Worm (Caenorhabditis elegans) whole organism, L4 larva: Measurements from ENCODE around the gene C16D9.5.
A peak's percentile ranks its signal among the peaks of the same experiment; 100 is the strongest.

ENCODE experiments used
- Y48G9A.11 ChIP-seq: fragments of 200-800 bp; sonication (Bioruptor generic); IDR thresholded peaks from 2 replicates; pipeline ENCODE4 v1.3.6; 2022; ENCODE audit warnings: missing genetic modification reagents, missing genetic modification characterization, missing compliant biosample characterization
- Y75B8A.6 ChIP-seq: fragments of 200-800 bp; sonication (Bioruptor generic); IDR thresholded peaks from 2 replicates; pipeline ENCODE4 v1.3.6; 2022; ENCODE audit warnings: missing genetic modification reagents, missing genetic modification characterization, missing compliant biosample characterization
- ZK337.2 ChIP-seq: fragments of 200-800 bp; sonication (Bioruptor generic); IDR thresholded peaks from 2 replicates; pipeline ENCODE4 v1.3.6; 2022; ENCODE audit warnings: missing genetic modification reagents, missing genetic modification characterization, missing compliant biosample characterization
- aha-1 ChIP-seq: fragments of 150-350 bp; peaks from one replicate; lab custom pipeline; 2014; ENCODE audit warnings: missing biosample characterization, missing genetic modification characterization
- aly-2 ChIP-seq: sonication (generic microtip); optimal IDR thresholded peaks from 2 replicates; lab custom pipeline; 2018; ENCODE audit warnings: missing biosample characterization, missing genetic modification characterization
- ama-1 ChIP-seq: fragments of 150-350 bp; optimal IDR thresholded peaks from 2 replicates; lab custom pipeline; 2014; ENCODE audit warnings: inconsistent platforms, mixed read lengths
- attf-4 ChIP-seq: sonication (generic microtip); optimal IDR thresholded peaks from 3 replicates; lab custom pipeline; 2017; ENCODE audit warnings: missing biosample characterization, missing genetic modification characterization
- ceh-20 ChIP-seq: fragments of 200-800 bp; sonication (Bioruptor generic); IDR thresholded peaks from 2 replicates; pipeline ENCODE4 v1.3.6; 2022; ENCODE audit warnings: missing genetic modification reagents, missing genetic modification characterization, missing compliant biosample characterization
- ceh-28 ChIP-seq: fragments of 150-350 bp; optimal IDR thresholded peaks from 2 replicates; lab custom pipeline; 2014; ENCODE audit warnings: missing biosample characterization, missing genetic modification reagents, missing genetic modification characterization
- ceh-82 ChIP-seq: sonication (generic microtip); optimal IDR thresholded peaks from 2 replicates; lab custom pipeline; 2017; ENCODE audit warnings: missing biosample characterization, missing genetic modification characterization
- ces-1 ChIP-seq: fragments of 150-350 bp; sonication (generic microtip); optimal IDR thresholded peaks from 4 replicates; lab custom pipeline; 2014; ENCODE audit warnings: missing biosample characterization, missing genetic modification reagents, missing genetic modification characterization
- cey-2 ChIP-seq: sonication (generic microtip); optimal IDR thresholded peaks from 3 replicates; lab custom pipeline; 2017; ENCODE audit warnings: missing genetic modification characterization, mild to moderate bottlenecking, missing compliant biosample characterization, antibody characterized with exemption, borderline replicate concordance; ENCODE audit not compliant: insufficient read depth
- daf-12 ChIP-seq: fragments of 150-350 bp; optimal IDR thresholded peaks from 2 replicates; lab custom pipeline; 2014; ENCODE audit warnings: missing biosample characterization, missing genetic modification reagents, missing genetic modification characterization
- daf-19 ChIP-seq: fragments of 200-800 bp; sonication (Bioruptor generic); conservative IDR thresholded peaks from 2 replicates; pipeline ENCODE4 v1.3.6; 2022; ENCODE audit warnings: missing genetic modification characterization, missing compliant biosample characterization
- dmd-8 ChIP-seq: fragments of 200-800 bp; sonication (Bioruptor generic); IDR thresholded peaks from 2 replicates; pipeline ENCODE4 v1.3.6; 2022; ENCODE audit warnings: missing genetic modification characterization, missing compliant biosample characterization
- dmd-9 ChIP-seq: fragments of 200-800 bp; sonication (Bioruptor generic); IDR thresholded peaks from 2 replicates; pipeline ENCODE4 v1.3.6; 2022; ENCODE audit warnings: missing genetic modification reagents, missing genetic modification characterization, missing compliant biosample characterization
- dve-1 ChIP-seq: sonication (generic microtip); optimal IDR thresholded peaks from 2 replicates; lab custom pipeline; 2017; ENCODE audit warnings: antibody characterized with exemption, mild to moderate bottlenecking, missing genetic modification characterization, missing compliant biosample characterization; ENCODE audit not compliant: insufficient read depth
- fkh-10 ChIP-seq: fragments of 150-350 bp; optimal IDR thresholded peaks from 2 replicates; lab custom pipeline; 2014; ENCODE audit warnings: missing biosample characterization, missing genetic modification reagents, missing genetic modification characterization
- gei-8 ChIP-seq: fragments of 200-800 bp; sonication (Bioruptor generic); optimal IDR thresholded peaks from 2 replicates; lab custom pipeline; 2018; ENCODE audit warnings: mild to moderate bottlenecking, missing genetic modification characterization, missing compliant biosample characterization
- hif-1 ChIP-seq, 2 experiments: sonication (generic microtip); optimal IDR thresholded peaks; 2 replicates each; lab custom pipeline; 2016 to 2017; ENCODE audit warnings: missing compliant biosample characterization in 2 of 2, missing genetic modification characterization in 2 of 2, missing genetic modification reagents in 2 of 2, missing genotype in 2 of 2, mild to moderate bottlenecking in 1 of 2
- hlh-30 ChIP-seq: sonication (generic microtip); optimal IDR thresholded peaks from 2 replicates; lab custom pipeline; 2017; ENCODE audit warnings: antibody characterized with exemption, mild to moderate bottlenecking, missing genetic modification characterization, missing compliant biosample characterization; ENCODE audit not compliant: insufficient read depth
- jun-1 ChIP-seq: fragments of 150-350 bp; optimal IDR thresholded peaks from 2 replicates; lab custom pipeline; 2014; ENCODE audit warnings: missing biosample characterization, missing genetic modification reagents, missing genetic modification characterization
- madf-5 ChIP-seq, 2 experiments: fragments of 200-800 bp; sonication (Bioruptor generic); IDR thresholded peaks; 2 replicates each; pipeline ENCODE4 v1.3.6; 2022; ENCODE audit warnings: missing compliant biosample characterization in 2 of 2, missing genetic modification characterization in 2 of 2
- mdl-1 ChIP-seq, 2 experiments: fragments of 150-350 bp in 1 of 2; sonication (generic microtip) in 1 of 2; optimal IDR thresholded peaks; 2 replicates each; lab custom pipeline; 2014 to 2017; ENCODE audit warnings: missing biosample characterization in 2 of 2, missing genetic modification characterization in 2 of 2
- mes-2 ChIP-seq: sonication (generic microtip); optimal IDR thresholded peaks from 2 replicates; lab custom pipeline; 2016; ENCODE audit warnings: missing genotype, mild to moderate bottlenecking, missing genetic modification characterization, missing compliant biosample characterization; ENCODE audit not compliant: poor library complexity, severe bottlenecking
- nhr-10 ChIP-seq: fragments of 150-350 bp; optimal IDR thresholded peaks from 2 replicates; lab custom pipeline; 2014; ENCODE audit warnings: missing biosample characterization, missing genetic modification characterization
- nhr-11 ChIP-seq: fragments of 150-350 bp; optimal IDR thresholded peaks from 2 replicates; lab custom pipeline; 2014; ENCODE audit warnings: missing biosample characterization, missing genetic modification characterization
- nhr-237 ChIP-seq: sonication (generic microtip); optimal IDR thresholded peaks from 2 replicates; lab custom pipeline; 2017; ENCODE audit warnings: missing biosample characterization, missing genetic modification characterization
- nhr-41 ChIP-seq: fragments of 200-800 bp; sonication (Bioruptor generic); IDR thresholded peaks from 2 replicates; pipeline ENCODE4 v1.3.6; 2022; ENCODE audit warnings: missing genetic modification reagents, missing genetic modification characterization, missing compliant biosample characterization
- nhr-42 ChIP-seq: fragments of 200-800 bp; sonication (Bioruptor generic); IDR thresholded peaks from 2 replicates; pipeline ENCODE4 v1.3.6; 2022; ENCODE audit warnings: missing genetic modification characterization, missing compliant biosample characterization
- nhr-6 ChIP-seq: fragments of 150-350 bp; optimal IDR thresholded peaks from 2 replicates; lab custom pipeline; 2014; ENCODE audit warnings: missing biosample characterization, missing genetic modification characterization
- nhr-76 ChIP-seq: fragments of 150-350 bp; optimal IDR thresholded peaks from 2 replicates; lab custom pipeline; 2014; ENCODE audit warnings: missing biosample characterization, missing genetic modification characterization
- pqm-1 ChIP-seq: sonication (generic microtip); optimal IDR thresholded peaks from 2 replicates; lab custom pipeline; 2017; ENCODE audit warnings: missing biosample characterization, missing genetic modification characterization
- rbr-2 ChIP-seq: sonication (generic microtip); optimal IDR thresholded peaks from 2 replicates; lab custom pipeline; 2016; ENCODE audit warnings: missing genotype, missing genetic modification characterization, missing compliant biosample characterization
- set-16 ChIP-seq: fragments of 200-800 bp; sonication (Bioruptor generic); IDR thresholded peaks from 2 replicates; pipeline ENCODE4 v1.3.6; 2022; ENCODE audit warnings: missing genetic modification reagents, missing genetic modification characterization, missing compliant biosample characterization
- snpc-4 ChIP-seq: fragments of 150-350 bp; optimal IDR thresholded peaks from 2 replicates; lab custom pipeline; 2014; ENCODE audit warnings: missing biosample characterization, missing genetic modification characterization
- spr-1 ChIP-seq: sonication (generic microtip); optimal IDR thresholded peaks from 2 replicates; lab custom pipeline; 2016; ENCODE audit warnings: mild to moderate bottlenecking, missing genetic modification characterization, missing compliant biosample characterization
- tra-1 ChIP-seq: fragments of 200-800 bp; sonication (Bioruptor generic); IDR thresholded peaks from 2 replicates; pipeline ENCODE4 v1.3.6; 2022; ENCODE audit warnings: missing genetic modification reagents, missing genetic modification characterization, missing compliant biosample characterization
- unc-130 ChIP-seq: sonication (generic microtip); optimal IDR thresholded peaks from 2 replicates; lab custom pipeline; 2016; ENCODE audit warnings: missing genetic modification reagents, missing genetic modification characterization, missing compliant biosample characterization
- unc-62 ChIP-seq, 3 experiments: fragments of 150-350 bp in 1 of 3; sonication (generic microtip); optimal IDR thresholded peaks in 2 of 3; peaks in 1 of 3; 1 replicate in 1 of 3; 2 replicates in 2 of 3; lab custom pipeline; 2014 to 2017; ENCODE audit warnings: missing biosample characterization in 3 of 3, missing genetic modification characterization in 3 of 3, missing genetic modification reagents in 3 of 3, missing genotype in 1 of 3

Gene C16D9.5

DNA sequence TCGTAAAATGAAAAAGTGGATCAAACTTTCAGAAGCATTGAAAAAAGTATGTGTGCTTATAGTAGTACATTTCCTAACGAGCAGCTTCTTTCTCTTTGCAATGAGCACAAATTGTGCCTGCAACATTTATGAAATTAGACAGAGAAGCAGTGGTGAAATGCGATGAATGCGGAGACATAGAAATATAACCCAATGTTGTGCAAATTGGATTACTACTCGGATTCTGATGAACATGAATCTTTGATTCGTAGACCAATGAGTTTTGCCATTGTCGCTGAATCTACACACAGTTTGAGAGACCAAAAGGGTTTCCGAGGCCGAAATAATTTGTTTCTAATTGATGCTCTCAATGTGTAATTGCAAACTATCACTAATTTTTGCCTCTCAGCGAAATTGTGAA is 8.6 kb upstream of the C16D9.5 start:
- no peak for TF ChIP-seq dve-1 (tag; lab: Kevin White, UChicago)
- TF ChIP-seq ces-1 (GFP tag; lab: Kevin White, UChicago): peak; percentile 53
- no peak for TF ChIP-seq spr-1 (tag; lab: Kevin White, UChicago)
- TF ChIP-seq mes-2 (tag; lab: Kevin White, UChicago): no peak
- no peak for TF ChIP-seq dmd-8 (GFP tag; lab: Robert Waterston, UW)
- no peak for TF ChIP-seq tra-1 (GFP tag; lab: Robert Waterston, UW)
- no peak for TF ChIP-seq jun-1 (tag; lab: Kevin White, UChicago)
- TF ChIP-seq Y48G9A.11 (GFP tag; lab: Robert Waterston, UW): no peak
- TF ChIP-seq nhr-237: no peak
- TF ChIP-seq nhr-76: no peak
- TF ChIP-seq aha-1 (tag; lab: Kevin White, UChicago): peak; percentile 81

DNA sequence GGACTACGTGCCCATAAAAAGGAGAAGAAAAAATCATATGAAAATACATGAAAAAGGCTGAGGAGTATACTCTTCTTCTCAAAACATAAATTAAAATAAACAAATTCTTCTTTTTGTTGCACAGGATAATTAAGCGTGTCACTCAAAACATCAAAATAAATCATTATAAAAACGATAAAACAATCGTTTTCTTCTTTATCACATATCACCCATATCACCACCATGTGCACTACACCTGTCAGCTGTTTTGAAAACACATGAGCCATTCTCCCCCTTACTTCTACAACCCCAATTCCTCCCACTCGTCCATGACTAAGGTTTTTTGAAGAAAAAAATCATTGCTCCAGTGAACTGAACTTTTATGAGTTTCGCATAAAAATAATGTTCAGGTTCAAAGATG is 7.2 kb upstream of the C16D9.5 start:
- TF ChIP-seq unc-62 (GFP tag; optimal IDR thresholded peaks at IDR 0.05 in 1 of 2; lab: Kevin White, UChicago) (peak in 1 of 2 experiments; percentile 18), unc-62 (tag; optimal IDR thresholded peaks at IDR 0.05; lab: Kevin White, UChicago) (no peak), ZK337.2 (GFP tag; lab: Robert Waterston, UW) (no peak), hlh-30 (tag; lab: Kevin White, UChicago) (peak; percentile 21)

- no peak for TF ChIP-seq jun-1 (tag; lab: Kevin White, UChicago)
- TF ChIP-seq unc-62 (GFP tag; optimal IDR thresholded peaks at IDR 0.05 in 1 of 2; lab: Kevin White, UChicago): peak in 1 of 2 experiments; percentile 22
- TF ChIP-seq unc-62 (tag; optimal IDR thresholded peaks at IDR 0.05; lab: Kevin White, UChicago): no peak
- TF ChIP-seq hlh-30 (tag; lab: Kevin White, UChicago): peak; percentile 55
- no peak for TF ChIP-seq ZK337.2 (GFP tag; lab: Robert Waterston, UW)
- no peak for TF ChIP-seq daf-19 (GFP tag; lab: Robert Waterston, UW)
- TF ChIP-seq, all 104 proteins: peak for 2
Observed at ce11 chrV:8251075-8251474, 5.7 kb upstream of the C16D9.5 start.

- no peak for TF ChIP-seq mdl-1 (tag; optimal IDR thresholded peaks at IDR 0.05; lab: Kevin White, UChicago)
- TF ChIP-seq pqm-1 (tag; lab: Kevin White, UChicago): no peak
- no peak for TF ChIP-seq nhr-41 (GFP tag; lab: Robert Waterston, UW)
- no peak for TF ChIP-seq daf-12 (tag; lab: Kevin White, UChicago)
- TF ChIP-seq nhr-6 (tag; lab: Kevin White, UChicago): no peak
- no peak for TF ChIP-seq dmd-9 (GFP tag; lab: Robert Waterston, UW)
- TF ChIP-seq nhr-10: no peak
- TF ChIP-seq mes-2 (tag; lab: Kevin White, UChicago): no peak
- no peak for TF ChIP-seq madf-5 (GFP tag; IDR thresholded peaks at IDR 0.05; lab: Robert Waterston, UW)
Observed at ce11 chrV:8250208-8250607, 4.9 kb upstream of the C16D9.5 start, which contains the start of gene C16D9.6. Gene C16D9.6, minus strand, starts transcription at chrV:8250308.

DNA sequence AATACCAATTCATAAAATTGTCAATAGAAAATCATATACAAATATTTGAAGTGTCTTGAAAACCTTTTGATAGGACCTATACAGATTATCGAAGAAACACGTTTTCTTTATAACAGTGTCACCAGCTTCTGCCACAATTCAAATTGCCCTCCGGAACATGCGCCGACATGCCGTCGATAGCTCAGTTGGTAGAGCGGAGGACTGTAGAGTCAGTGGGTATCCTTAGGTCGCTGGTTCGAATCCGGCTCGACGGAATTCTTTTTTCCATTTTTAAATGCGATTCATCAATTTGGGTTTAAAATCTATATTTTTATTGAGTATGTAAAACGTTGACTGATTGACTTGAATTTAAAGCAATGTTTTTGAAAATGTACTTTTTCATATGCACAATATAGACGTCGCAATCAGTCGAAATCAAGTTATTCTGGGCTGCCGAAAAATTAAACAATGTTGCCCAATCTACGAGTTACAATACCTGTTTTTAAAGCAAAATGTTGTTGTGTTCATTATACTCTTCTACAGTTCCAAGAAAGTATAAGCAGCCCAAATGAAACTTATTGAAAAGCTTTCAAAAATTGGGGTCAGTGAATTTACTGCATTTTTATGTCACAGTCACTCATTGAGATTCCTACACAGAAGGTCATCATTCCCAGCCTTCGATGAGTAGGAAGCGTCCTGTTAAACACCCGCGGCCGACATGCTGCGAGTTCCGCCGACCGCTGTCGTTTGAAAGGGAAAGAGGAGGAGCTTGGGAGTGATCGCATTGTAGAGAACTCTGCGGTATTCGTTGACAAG is 2.2 kb upstream of the C16D9.5 start:
- TF ChIP-seq gei-8 (GFP tag; lab: Kevin White, UChicago): peak; percentile 37
- TF ChIP-seq nhr-41 (GFP tag; lab: Robert Waterston, UW): peak; percentile 46; the same call in 1 of the 2 replicates
- peak; percentile 56 for TF ChIP-seq rbr-2
- no peak for TF ChIP-seq Y75B8A.6 (GFP tag; lab: Robert Waterston, UW)
- no peak for TF ChIP-seq fkh-10 (GFP tag; lab: Kevin White, UChicago)
- TF ChIP-seq ama-1 (lab: Kevin White, UChicago): peak; percentile 97
- TF ChIP-seq ceh-20: peak; percentile 24; the same call in 1 of the 2 replicates
- peak; percentile 29 for TF ChIP-seq unc-130 (GFP tag; lab: Kevin White, UChicago)
- no peak for TF ChIP-seq mdl-1 (tag; optimal IDR thresholded peaks at IDR 0.05; lab: Kevin White, UChicago)
- TF ChIP-seq attf-4 (tag; lab: Kevin White, UChicago): no peak
- no peak for TF ChIP-seq nhr-10
- TF ChIP-seq aha-1 (tag; lab: Kevin White, UChicago): peak; percentile 93
- no peak for TF ChIP-seq nhr-42
- TF ChIP-seq Y48G9A.11 (GFP tag; lab: Robert Waterston, UW): peak; percentile 83
- TF ChIP-seq ceh-28: no peak
- peak; percentile 91 for TF ChIP-seq snpc-4 (tag; lab: Kevin White, UChicago)
- TF ChIP-seq hlh-30 (tag; lab: Kevin White, UChicago): peak; percentile 48
- TF ChIP-seq cey-2 (tag; lab: Kevin White, UChicago): no peak
- TF ChIP-seq set-16 (GFP tag; lab: Robert Waterston, UW): no peak
- TF ChIP-seq ceh-82 (tag; lab: Kevin White, UChicago): no peak
- TF ChIP-seq aly-2 (tag; lab: Kevin White, UChicago): no peak
- no peak for TF ChIP-seq nhr-11
- no peak for TF ChIP-seq hif-1 (tag; optimal IDR thresholded peaks at IDR 0.05; lab: Kevin White, UChicago)
